Fruit fly (Drosophila melanogaster): ENCODE data around the gene GstT3.

Gene GstT3

dm6 chrX:20495767-20496656 lies 28.8 kb downstream of the GstT3 start (continued):
- TF ChIP-seq CG16779 (GFP tag; IDR thresholded peaks at IDR 0.05) = no peak
- peak; percentile 51 for TF ChIP-seq CG8388 (GFP tag; optimal IDR thresholded peaks at IDR 0.05)
- no peak; the same call in 1 of the 2 replicates for TF ChIP-seq Rx (GFP tag; IDR thresholded peaks at IDR 0.05)
- TF ChIP-seq pzg (GFP tag; optimal IDR thresholded peaks at IDR 0.05) = no peak
- peak; percentile 10 for TF ChIP-seq CG10462 (GFP tag; optimal IDR thresholded peaks at IDR 0.05)
- TF ChIP-seq chn (GFP tag; optimal IDR thresholded peaks at IDR 0.05) = peak; percentile 51
- TF ChIP-seq lab (GFP tag; optimal IDR thresholded peaks at IDR 0.05) = peak; percentile 74
- peak; percentile 35; the same call in 1 of the 2 replicates for TF ChIP-seq CG32532 (GFP tag; IDR thresholded peaks at IDR 0.05)
- peak; percentile 66 for TF ChIP-seq CG1603 (tag; optimal IDR thresholded peaks at IDR 0.05)
- TF ChIP-seq row (GFP tag; IDR thresholded peaks at IDR 0.05) = peak; percentile 92
- peak; percentile 10 for TF ChIP-seq zen (tag; optimal IDR thresholded peaks at IDR 0.05)
- TF ChIP-seq ap (GFP tag; IDR thresholded peaks at IDR 0.05) = peak; percentile 45; the same call in 1 of the 2 replicates
- TF ChIP-seq NC2β (GFP tag; optimal IDR thresholded peaks at IDR 0.05) = peak; percentile 42
- peak; percentile 50 for TF ChIP-seq Chrac-16 (GFP tag; optimal IDR thresholded peaks at IDR 0.05)
- TF ChIP-seq ase (GFP tag; IDR thresholded peaks at IDR 0.05) = 0 out of 3 replicates have a peak, but pooled peaks have one; percentile 41
- no peak for TF ChIP-seq corto (GFP tag; optimal IDR thresholded peaks at IDR 0.05)
- TF ChIP-seq emc (GFP tag; optimal IDR thresholded peaks at IDR 0.05) = no peak
- peak; percentile 49 for TF ChIP-seq CG16815 (GFP tag; optimal IDR thresholded peaks at IDR 0.05)
- TF ChIP-seq Bteb2 (GFP tag; optimal IDR thresholded peaks at IDR 0.05) = peak; percentile 59
- peak; percentile 69 for TF ChIP-seq Hsf (GFP tag; optimal IDR thresholded peaks at IDR 0.05)
- TF ChIP-seq dimm (GFP tag; IDR thresholded peaks at IDR 0.05) = no peak
- TF ChIP-seq CG12659 (GFP tag; optimal IDR thresholded peaks at IDR 0.05) = peak; percentile 43
- no peak for TF ChIP-seq gfzf (GFP tag; optimal IDR thresholded peaks at IDR 0.05)
- peak; percentile 49 for TF ChIP-seq CG4820 (GFP tag; optimal IDR thresholded peaks at IDR 0.05)
- TF ChIP-seq croc (GFP tag; conservative IDR thresholded peaks at IDR 0.05) = no peak
- no peak for TF ChIP-seq CG32767 (GFP tag; IDR thresholded peaks at IDR 0.05)
- peak; percentile 59 to 67 for TF ChIP-seq dpn (GFP tag; optimal IDR thresholded peaks at IDR 0.05)
- TF ChIP-seq bcd (GFP tag; optimal IDR thresholded peaks at IDR 0.05) = peak; percentile 51
- TF ChIP-seq tgo (GFP tag; IDR thresholded peaks at IDR 0.05) = peak; percentile 59; the same call in 2 of the 3 replicates
- TF ChIP-seq CG34224 (GFP tag; IDR thresholded peaks at IDR 0.05; ENCODE audit: partially characterized antibody) = no peak
- TF ChIP-seq CG8944 (GFP tag; optimal IDR thresholded peaks at IDR 0.05) = peak; percentile 43
- no peak for TF ChIP-seq Taf1 (GFP tag; IDR thresholded peaks at IDR 0.05)
- peak; percentile 69 for TF ChIP-seq CoRest (tag; optimal IDR thresholded peaks at IDR 0.05)
- TF ChIP-seq CG14050 (GFP tag; IDR thresholded peaks at IDR 0.05) = peak; percentile 60
- TF ChIP-seq HLH54F (GFP tag; optimal IDR thresholded peaks at IDR 0.05) = peak; percentile 65
- TF ChIP-seq sens-2 (GFP tag; IDR thresholded peaks at IDR 0.05) = no peak
- TF ChIP-seq grn (GFP tag; optimal IDR thresholded peaks at IDR 0.05) = no peak
- TF ChIP-seq repo (GFP tag; optimal IDR thresholded peaks at IDR 0.05) = peak; percentile 4
- peak; percentile 65; the same call in 2 of the 3 replicates for TF ChIP-seq CG17361 (GFP tag; IDR thresholded peaks at IDR 0.05)
- TF ChIP-seq CG4328 (GFP tag; optimal IDR thresholded peaks at IDR 0.05) = no peak
- peak; percentile 60 for TF ChIP-seq esg (GFP tag; conservative IDR thresholded peaks at IDR 0.05)
- no peak for TF ChIP-seq GATAe (GFP tag; conservative IDR thresholded peaks at IDR 0.05)
- peak; percentile 46 for TF ChIP-seq CG9609 (GFP tag; optimal IDR thresholded peaks at IDR 0.05)
- TF ChIP-seq fru (optimal IDR thresholded peaks at IDR 0.05) = no peak
- TF ChIP-seq CG12769 (tag; optimal IDR thresholded peaks at IDR 0.05) = peak; percentile 12
- TF ChIP-seq CG3163 (GFP tag; optimal IDR thresholded peaks at IDR 0.05) = peak; percentile 21
- TF ChIP-seq peb (GFP tag; IDR thresholded peaks at IDR 0.05) = 0 out of 2 replicates have a peak, but pooled peaks have one; percentile 16
- TF ChIP-seq CG30020 (tag; optimal IDR thresholded peaks at IDR 0.05) = no peak
- no peak for TF ChIP-seq seq (GFP tag; IDR thresholded peaks at IDR 0.05)
- TF ChIP-seq CG1024 (GFP tag; IDR thresholded peaks at IDR 0.05) = 0 out of 2 replicates have a peak, but pooled peaks have one; percentile 24

All from whole organism, embryonic.